Fruit fly (Drosophila melanogaster): ENCODE data around the gene betaTub85D.

betaTub85D gene

DNA sequence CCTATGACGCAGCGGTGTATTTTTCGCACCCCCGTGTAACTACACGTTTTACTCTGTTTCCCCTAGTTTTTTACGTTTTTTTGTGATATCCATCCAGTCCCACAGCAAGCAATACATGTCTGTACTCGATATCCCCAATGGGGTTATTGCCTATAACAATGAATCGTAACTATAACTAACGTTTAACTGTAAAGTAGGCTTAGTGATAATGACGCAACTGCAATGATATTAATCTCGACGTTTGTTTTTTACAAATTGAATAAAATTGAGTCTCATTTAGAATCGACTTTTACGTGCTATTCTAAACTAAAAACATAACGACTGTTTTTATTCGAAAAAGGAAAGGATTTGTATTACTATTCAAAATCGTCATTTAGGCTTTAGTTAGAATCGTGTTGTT, 6.9 kb upstream of the betaTub85D start:
- no peak for TF ChIP-seq CG14711 (tag; optimal IDR thresholded peaks at IDR 0.05)
- peak; percentile 77 for TF ChIP-seq kay (GFP tag; ENCODE audit: borderline replicate concordance)

DNA sequence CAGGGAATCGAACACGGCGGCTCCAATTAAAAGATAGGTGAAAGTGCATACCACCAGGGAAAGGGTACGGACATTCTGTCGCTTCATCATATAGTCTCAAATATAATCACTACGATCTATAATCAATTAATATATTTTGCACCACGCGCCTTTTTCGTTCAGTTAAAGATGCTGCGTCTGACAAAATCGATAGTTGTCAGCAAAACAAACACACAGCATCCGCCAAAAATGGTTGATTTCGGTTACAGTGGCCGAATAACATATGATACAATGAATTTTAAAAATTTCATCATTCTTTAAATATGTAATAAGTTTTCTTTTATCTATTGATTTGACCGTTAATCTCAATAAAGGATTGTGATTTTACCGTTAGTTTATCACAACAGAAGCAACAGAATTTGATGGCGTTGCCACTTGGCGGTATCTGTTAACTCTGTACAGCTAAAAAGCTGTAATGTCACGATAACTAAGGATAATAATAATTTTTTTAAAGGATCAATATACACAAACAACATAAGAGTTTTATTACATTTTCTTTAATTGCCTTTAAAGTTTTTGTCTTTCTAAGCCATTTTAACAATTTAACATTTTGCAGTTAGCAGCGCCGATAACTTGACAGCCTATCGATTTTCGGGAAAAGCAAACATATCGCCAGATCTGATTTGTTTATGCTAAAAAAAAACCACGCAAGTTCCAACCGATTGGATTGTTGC, 2.0 kb upstream of the betaTub85D start, which contains the start of the genes Task7 and alpha-Man-IIa:
Task7 (minus strand) TSS at position 366 of the 713 bp plus-strand sequence.
alpha-Man-IIa (plus strand) TSS at position 621 of the 713 bp plus-strand sequence.
- no peak for TF ChIP-seq CG5204 (GFP tag; optimal IDR thresholded peaks at IDR 0.05)
- TF ChIP-seq ovo (GFP tag; optimal IDR thresholded peaks at IDR 0.05) = peak; percentile 80

DNA sequence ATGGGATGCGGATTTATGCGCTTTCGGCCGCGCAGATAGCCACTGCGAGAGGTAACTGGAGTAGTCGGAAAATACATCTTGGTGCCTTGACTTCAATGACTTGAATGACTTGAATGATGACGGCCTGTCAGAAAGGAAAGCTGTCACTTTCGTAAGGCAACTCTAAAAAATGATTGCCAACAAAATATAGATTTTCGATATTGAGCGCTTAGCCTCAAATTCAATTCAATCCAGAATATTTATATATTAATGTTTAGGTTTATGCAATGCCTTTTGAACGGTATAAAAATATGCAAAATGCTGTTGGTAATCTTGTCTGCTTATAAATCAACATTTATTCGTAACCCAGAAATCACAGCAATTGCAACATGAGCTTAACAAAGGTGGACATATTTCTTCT, 2.0 kb downstream of the betaTub85D start, which contains the start of gene CG44261:
CG44261 (minus strand) TSS at position 101 of the 400 bp plus-strand sequence.
- TF ChIP-seq CG7045 (GFP tag; optimal IDR thresholded peaks at IDR 0.05) (no peak), CG33017 (tag; optimal IDR thresholded peaks at IDR 0.05) (no peak), CG5204 (GFP tag; optimal IDR thresholded peaks at IDR 0.05) (no peak), Mnt (GFP tag; optimal IDR thresholded peaks at IDR 0.05) (no peak), cic (GFP tag; optimal IDR thresholded peaks at IDR 0.05) (no peak), Hr96 (GFP tag; optimal IDR thresholded peaks at IDR 0.05) (no peak), tj (GFP tag; optimal IDR thresholded peaks at IDR 0.05) (no peak), ovo (GFP tag; optimal IDR thresholded peaks at IDR 0.05) (no peak), kay (GFP tag; ENCODE audit: borderline replicate concordance) (no peak), cnc (optimal IDR thresholded peaks at IDR 0.05) (no peak), CG11617 (GFP tag; optimal IDR thresholded peaks at IDR 0.05) (no peak), CG12768 (GFP tag; optimal IDR thresholded peaks at IDR 0.05) (no peak), Crg-1 (GFP tag; optimal IDR thresholded peaks at IDR 0.05) (no peak), Clk (GFP tag; optimal IDR thresholded peaks at IDR 0.05) (no peak), pad (GFP tag; optimal IDR thresholded peaks at IDR 0.05) (no peak), toe (GFP tag; optimal IDR thresholded peaks at IDR 0.05) (no peak), CG7101 (tag; optimal IDR thresholded peaks at IDR 0.05) (no peak), CG14711 (tag; optimal IDR thresholded peaks at IDR 0.05) (no peak), CG1620 (GFP tag; optimal IDR thresholded peaks at IDR 0.05) (no peak)

DNA sequence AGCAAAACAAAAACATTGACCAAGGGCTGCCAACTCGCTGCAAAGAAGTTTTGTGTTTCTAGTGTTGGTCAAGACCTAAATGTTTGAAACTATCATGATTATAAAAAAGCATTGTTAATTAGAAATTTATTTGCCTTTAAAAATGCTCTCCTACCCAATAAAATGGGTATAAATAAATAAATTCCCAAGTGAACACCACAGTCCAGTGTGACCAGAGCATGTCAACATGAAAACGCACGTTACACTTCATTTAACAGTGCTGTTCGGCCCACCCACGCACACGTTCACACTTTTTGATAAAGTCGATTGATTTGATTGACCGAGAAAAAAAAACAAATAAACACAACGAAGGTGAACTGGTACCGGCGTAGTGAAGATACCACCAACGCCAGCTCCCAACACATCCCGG, 6.0 kb downstream of the betaTub85D start, which contains the start of the genes CG9356, BBIP1 and CG8135:
CG9356 (minus strand) TSS at position 166 of the 409 bp plus-strand sequence.
BBIP1 (plus strand) TSS at position 282 of the 409 bp plus-strand sequence.
CG8135 (plus strand) TSS at position 282 of the 409 bp plus-strand sequence.
- no peak for TF ChIP-seq CG5204 (GFP tag; optimal IDR thresholded peaks at IDR 0.05)
- peak; percentile 36 for TF ChIP-seq CG33017 (tag; optimal IDR thresholded peaks at IDR 0.05)
- peak; percentile 79 for TF ChIP-seq CG14711 (tag; optimal IDR thresholded peaks at IDR 0.05)
- peak; percentile 59 for TF ChIP-seq pad (GFP tag; optimal IDR thresholded peaks at IDR 0.05)
- TF ChIP-seq Hr96 (GFP tag; optimal IDR thresholded peaks at IDR 0.05) = no peak
- TF ChIP-seq toe (GFP tag; optimal IDR thresholded peaks at IDR 0.05) = peak; percentile 81
- peak; percentile 89 for TF ChIP-seq Mnt (GFP tag; optimal IDR thresholded peaks at IDR 0.05)
- TF ChIP-seq kay (GFP tag; ENCODE audit: borderline replicate concordance) = no peak
- TF ChIP-seq CG11617 (GFP tag; optimal IDR thresholded peaks at IDR 0.05) = peak; percentile 83
- peak; percentile 62 for TF ChIP-seq cic (GFP tag; optimal IDR thresholded peaks at IDR 0.05)
- peak; percentile 19 for TF ChIP-seq Clk (GFP tag; optimal IDR thresholded peaks at IDR 0.05)
- TF ChIP-seq ovo (GFP tag; optimal IDR thresholded peaks at IDR 0.05) = peak; percentile 73
- peak; percentile 78 for TF ChIP-seq CG7101 (tag; optimal IDR thresholded peaks at IDR 0.05)
- peak; percentile 95 for TF ChIP-seq tj (GFP tag; optimal IDR thresholded peaks at IDR 0.05)
- TF ChIP-seq cnc (optimal IDR thresholded peaks at IDR 0.05) = no peak
- TF ChIP-seq Crg-1 (GFP tag; optimal IDR thresholded peaks at IDR 0.05) = peak; percentile 76
- TF ChIP-seq CG7045 (GFP tag; optimal IDR thresholded peaks at IDR 0.05) = peak; percentile 49
- peak; percentile 87 for TF ChIP-seq bab1 (GFP tag; optimal IDR thresholded peaks at IDR 0.05)
- peak; percentile 76 for TF ChIP-seq CG12768 (GFP tag; optimal IDR thresholded peaks at IDR 0.05)
- TF ChIP-seq CG1620 (GFP tag; optimal IDR thresholded peaks at IDR 0.05) = peak; percentile 89

DNA sequence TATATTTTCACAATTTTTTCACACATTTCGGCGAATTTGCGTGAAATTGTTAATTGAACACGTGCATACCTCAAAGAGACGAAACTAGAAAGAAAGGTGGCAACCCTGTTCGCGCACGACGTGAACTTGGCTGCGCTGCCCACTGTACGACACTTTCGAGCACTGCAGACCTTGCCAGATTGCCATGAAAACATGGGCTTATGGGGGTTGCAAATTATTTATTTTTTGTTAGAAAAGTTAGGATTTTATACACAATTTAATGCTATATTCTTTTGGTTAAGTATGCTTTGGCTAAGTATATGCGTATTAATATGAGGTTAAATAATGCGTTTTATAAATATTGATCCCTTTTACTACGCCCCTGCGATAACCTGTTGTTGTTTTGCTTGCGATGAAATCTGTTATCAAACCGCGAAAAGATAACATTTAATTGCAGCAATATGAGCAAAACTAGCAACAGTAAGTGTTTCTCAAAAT, 8.9 kb downstream of the betaTub85D start, which contains the start of the genes RpL34b and CG8132:
RpL34b (minus strand) TSS at position 100 of the 477 bp plus-strand sequence.
CG8132 (plus strand) TSS at position 369 of the 477 bp plus-strand sequence.
- TF ChIP-seq toe (GFP tag; optimal IDR thresholded peaks at IDR 0.05) = peak; percentile 97
- peak; percentile 97 for TF ChIP-seq bab1 (GFP tag; optimal IDR thresholded peaks at IDR 0.05)
- no peak for TF ChIP-seq cnc (optimal IDR thresholded peaks at IDR 0.05)
- TF ChIP-seq CG7101 (tag; optimal IDR thresholded peaks at IDR 0.05) = peak; percentile 98
- peak; percentile 98 for TF ChIP-seq Hr96 (GFP tag; optimal IDR thresholded peaks at IDR 0.05)
- TF ChIP-seq tj (GFP tag; optimal IDR thresholded peaks at IDR 0.05) = peak; percentile 87
- TF ChIP-seq Crg-1 (GFP tag; optimal IDR thresholded peaks at IDR 0.05) = peak; percentile 97
- TF ChIP-seq kay (GFP tag; ENCODE audit: borderline replicate concordance) = no peak
- TF ChIP-seq CG7045 (GFP tag; optimal IDR thresholded peaks at IDR 0.05) = peak; percentile 95
- TF ChIP-seq CG5204 (GFP tag; optimal IDR thresholded peaks at IDR 0.05) = peak; percentile 96
- peak; percentile 94 for TF ChIP-seq Clk (GFP tag; optimal IDR thresholded peaks at IDR 0.05)
- peak; percentile 94 for TF ChIP-seq CG14711 (tag; optimal IDR thresholded peaks at IDR 0.05)
- peak; percentile 88 for TF ChIP-seq cic (GFP tag; optimal IDR thresholded peaks at IDR 0.05)
- peak; percentile 100 for TF ChIP-seq Mnt (GFP tag; optimal IDR thresholded peaks at IDR 0.05)
- peak; percentile 98 for TF ChIP-seq ovo (GFP tag; optimal IDR thresholded peaks at IDR 0.05)
- TF ChIP-seq CG1620 (GFP tag; optimal IDR thresholded peaks at IDR 0.05) = peak; percentile 99
- peak; percentile 97 for TF ChIP-seq CG33017 (tag; optimal IDR thresholded peaks at IDR 0.05)
- peak; percentile 97 for TF ChIP-seq CG11617 (GFP tag; optimal IDR thresholded peaks at IDR 0.05)
- peak; percentile 91 for TF ChIP-seq pad (GFP tag; optimal IDR thresholded peaks at IDR 0.05)
- TF ChIP-seq CG12768 (GFP tag; optimal IDR thresholded peaks at IDR 0.05) = peak; percentile 95

Measured in whole organism, adult.